Fruit fly (Drosophila melanogaster) whole organism: ENCODE data around the gene PMCA.

ENCODE experiments used
- CG8478 ChIP-seq: fragments of >200 bp; optimal IDR thresholded peaks from 2 replicates; lab custom pipeline; 2018; ENCODE audit warnings: inconsistent platforms
- Dll ChIP-seq: fragments of >200 bp; optimal IDR thresholded peaks from 2 replicates; lab custom pipeline; 2017
- EcR ChIP-seq, 2 experiments: fragments of >200 bp; optimal IDR thresholded peaks; 2 replicates each; lab custom pipeline; 2017; ENCODE audit warnings: missing biosample characterization in 2 of 2, missing genetic modification characterization in 2 of 2, missing genetic modification reagents in 2 of 2
- pan ChIP-seq: fragments of >200 bp; optimal IDR thresholded peaks from 2 replicates; lab custom pipeline; 2017
- psq ChIP-seq: fragments of >200 bp; optimal IDR thresholded peaks from 2 replicates; lab custom pipeline; 2017
- usp ChIP-seq: fragments of >200 bp; optimal IDR thresholded peaks from 2 replicates; lab custom pipeline; 2017; ENCODE audit warnings: missing biosample characterization, missing genetic modification characterization, mixed read lengths

The PMCA gene

dm6 chr4:388784-389313, 30.1 kb upstream of the PMCA start:
- no peak for TF ChIP-seq psq

- TF ChIP-seq pan (lab: Kevin White, UChicago) (no peak), psq (no peak), CG8478 (no peak), EcR (GFP tag; optimal IDR thresholded peaks at IDR 0.05; lab: Kevin White, UChicago) (no peak), Dll (lab: Kevin White, UChicago) (no peak), usp (GFP tag; lab: Kevin White, UChicago) (no peak)
Observed at dm6 chr4:386752-387151, 28.0 kb upstream of the PMCA start.

- TF ChIP-seq CG8478, result no peak
- TF ChIP-seq usp (GFP tag; lab: Kevin White, UChicago), result no peak
- TF ChIP-seq pan (lab: Kevin White, UChicago), result no peak
- TF ChIP-seq psq, result no peak
- TF ChIP-seq Dll (lab: Kevin White, UChicago), result no peak
- no peak for TF ChIP-seq EcR (GFP tag; optimal IDR thresholded peaks at IDR 0.05; lab: Kevin White, UChicago)
Observed at dm6 chr4:385227-385795, 26.6 kb upstream of the PMCA start.

- TF ChIP-seq usp (GFP tag; lab: Kevin White, UChicago) (no peak), Dll (lab: Kevin White, UChicago) (no peak), EcR (GFP tag; optimal IDR thresholded peaks at IDR 0.05; lab: Kevin White, UChicago) (no peak), CG8478 (no peak), psq (no peak), pan (lab: Kevin White, UChicago) (no peak)
Observed at dm6 chr4:384546-384945, 25.8 kb upstream of the PMCA start.

dm6 chr4:380462-380861, 21.7 kb upstream of the PMCA start:
- TF ChIP-seq Dll (lab: Kevin White, UChicago), result no peak
- no peak for TF ChIP-seq pan (lab: Kevin White, UChicago)
- TF ChIP-seq CG8478, result no peak
- no peak for TF ChIP-seq EcR (GFP tag; optimal IDR thresholded peaks at IDR 0.05; lab: Kevin White, UChicago)
- no peak for TF ChIP-seq psq

dm6 chr4:379142-379541, 20.4 kb upstream of the PMCA start:
- TF ChIP-seq Dll (lab: Kevin White, UChicago), result no peak
- TF ChIP-seq CG8478, result no peak
- TF ChIP-seq pan (lab: Kevin White, UChicago), result no peak
- TF ChIP-seq psq, result no peak
- no peak for TF ChIP-seq EcR (GFP tag; optimal IDR thresholded peaks at IDR 0.05; lab: Kevin White, UChicago)
- TF ChIP-seq usp (GFP tag; lab: Kevin White, UChicago), result no peak

dm6 chr4:359759-360290, 1.1 kb upstream of the PMCA start, which contains the start of gene Hcf:
Hcf (plus strand) TSS chr4:359938.
- TF ChIP-seq Dll (lab: Kevin White, UChicago) (no peak), EcR (GFP tag; optimal IDR thresholded peaks at IDR 0.05; lab: Kevin White, UChicago) (no peak), usp (GFP tag; lab: Kevin White, UChicago) (no peak), psq (no peak), CG8478 (no peak), pan (lab: Kevin White, UChicago) (no peak)

- TF ChIP-seq pan (lab: Kevin White, UChicago) (no peak), psq (no peak), CG8478 (no peak), EcR (GFP tag; optimal IDR thresholded peaks at IDR 0.05; lab: Kevin White, UChicago) (no peak), usp (GFP tag; lab: Kevin White, UChicago) (no peak), Dll (lab: Kevin White, UChicago) (no peak)
Observed at dm6 chr4:358930-359268, 182 bp upstream of the PMCA start.

- TF ChIP-seq psq (no peak), usp (GFP tag; lab: Kevin White, UChicago) (no peak), pan (lab: Kevin White, UChicago) (no peak), Dll (lab: Kevin White, UChicago) (no peak), CG8478 (no peak), EcR (GFP tag; optimal IDR thresholded peaks at IDR 0.05; lab: Kevin White, UChicago) (no peak)
Observed at dm6 chr4:336021-336420, 22.7 kb downstream of the PMCA start.

dm6 chr4:332268-332667, 26.4 kb downstream of the PMCA start:
- TF ChIP-seq EcR (GFP tag; optimal IDR thresholded peaks at IDR 0.05; lab: Kevin White, UChicago) (no peak), CG8478 (no peak), psq (no peak)

- TF ChIP-seq Dll (lab: Kevin White, UChicago), result no peak
- TF ChIP-seq usp (GFP tag; lab: Kevin White, UChicago), result no peak
- TF ChIP-seq EcR (GFP tag; optimal IDR thresholded peaks at IDR 0.05; lab: Kevin White, UChicago), result no peak
- no peak for TF ChIP-seq psq
- TF ChIP-seq pan (lab: Kevin White, UChicago), result no peak
- no peak for TF ChIP-seq CG8478
Observed at dm6 chr4:329119-329518, 29.6 kb downstream of the PMCA start.

- TF ChIP-seq CG8478 (no peak), psq (no peak), EcR (GFP tag; optimal IDR thresholded peaks at IDR 0.05; lab: Kevin White, UChicago) (no peak), pan (lab: Kevin White, UChicago) (no peak), usp (GFP tag; lab: Kevin White, UChicago) (no peak), Dll (lab: Kevin White, UChicago) (no peak)
Observed at dm6 chr4:318795-319194, 39.9 kb downstream of the PMCA start.

- TF ChIP-seq pan (lab: Kevin White, UChicago), result no peak
- no peak for TF ChIP-seq CG8478
- no peak for TF ChIP-seq Dll (lab: Kevin White, UChicago)
- TF ChIP-seq usp (GFP tag; lab: Kevin White, UChicago), result no peak
- no peak for TF ChIP-seq EcR (GFP tag; optimal IDR thresholded peaks at IDR 0.05; lab: Kevin White, UChicago)
- no peak for TF ChIP-seq psq
Observed at dm6 chr4:315322-315721, 43.4 kb downstream of the PMCA start.
